Fruit fly (Drosophila melanogaster): ENCODE measurements around the gene Usp39.

Gene Usp39

DNA sequence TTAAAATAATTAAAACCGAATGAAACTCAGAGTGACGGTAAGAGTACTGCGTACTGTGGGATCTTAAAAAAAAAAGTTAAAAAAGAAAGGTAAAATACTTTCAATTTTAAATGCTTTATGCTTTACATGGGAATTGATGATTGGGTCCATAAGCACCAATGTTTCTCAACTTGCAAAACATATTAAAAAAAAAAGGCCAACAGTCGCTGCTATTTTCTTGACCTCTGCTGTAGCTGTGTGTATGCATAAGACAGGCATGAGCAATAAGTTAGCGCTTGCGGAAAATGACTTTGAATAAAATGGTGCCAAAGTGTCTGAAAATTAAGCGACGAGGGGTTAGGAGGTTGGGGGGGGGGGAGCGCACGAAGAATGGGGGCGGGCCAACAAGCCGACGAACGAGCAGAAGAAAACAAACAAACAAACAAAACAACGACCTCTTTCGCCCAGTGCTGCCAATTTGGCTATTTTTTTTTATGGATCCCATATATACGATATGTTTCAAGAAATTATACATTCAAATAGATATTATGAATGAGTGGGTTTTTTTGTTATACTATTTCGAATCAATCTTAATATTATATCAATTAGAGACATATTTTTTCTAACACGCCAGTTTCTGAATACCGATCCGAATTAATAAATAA, 11.6 kb downstream of the Usp39 start (continued):
- no peak for TF ChIP-seq sna (GFP tag; IDR thresholded peaks at IDR 0.05; ENCODE audit: partially characterized antibody)
- TF ChIP-seq oc (tag; optimal IDR thresholded peaks at IDR 0.05) = no peak
- TF ChIP-seq Ravus (GFP tag; IDR thresholded peaks at IDR 0.05) = no peak
- TF ChIP-seq Doc3 (GFP tag; IDR thresholded peaks at IDR 0.05; ENCODE audit: partially characterized antibody) = no peak
- TF ChIP-seq phol (tag; optimal IDR thresholded peaks at IDR 0.05) = peak; percentile 53
- no peak for TF ChIP-seq tna (GFP tag; IDR thresholded peaks at IDR 0.05; ENCODE audit: partially characterized antibody)
- no peak for TF ChIP-seq D19A (tag; optimal IDR thresholded peaks at IDR 0.05)
- TF ChIP-seq CG8478 (optimal IDR thresholded peaks at IDR 0.05) = no peak
- no peak for TF ChIP-seq psq (GFP tag; optimal IDR thresholded peaks at IDR 0.05)
- TF ChIP-seq CG17829 (tag; optimal IDR thresholded peaks at IDR 0.05) = peak; percentile 12
- TF ChIP-seq Sox100B (GFP tag; optimal IDR thresholded peaks at IDR 0.05) = no peak
- TF ChIP-seq jumu (GFP tag; optimal IDR thresholded peaks at IDR 0.05) = peak; percentile 12
- no peak for TF ChIP-seq D19B (GFP tag; optimal IDR thresholded peaks at IDR 0.05)
- TF ChIP-seq sens-2 (GFP tag; IDR thresholded peaks at IDR 0.05) = no peak; the same call in 1 of the 2 replicates
- no peak for TF ChIP-seq Dfd (GFP tag; optimal IDR thresholded peaks at IDR 0.05)
- TF ChIP-seq caup (GFP tag; optimal IDR thresholded peaks at IDR 0.05; ENCODE audit: severe bottlenecking) = peak; percentile 40
- no peak for TF ChIP-seq dan (GFP tag; IDR thresholded peaks at IDR 0.05)
- TF ChIP-seq chn (GFP tag; optimal IDR thresholded peaks at IDR 0.05) = no peak
- TF ChIP-seq CG11504 (tag; optimal IDR thresholded peaks at IDR 0.05) = no peak
- TF ChIP-seq ara (GFP tag; IDR thresholded peaks at IDR 0.05) = peak; percentile 61; the same call in 1 of the 2 replicates
- peak; percentile 71 for TF ChIP-seq vvl (GFP tag; IDR thresholded peaks at IDR 0.05)
- TF ChIP-seq CG8290 (GFP tag; optimal IDR thresholded peaks at IDR 0.05) = no peak
- TF ChIP-seq CG8290 (tag; optimal IDR thresholded peaks at IDR 0.05) = no peak
- TF ChIP-seq CG11560 (tag; IDR thresholded peaks at IDR 0.05) = no peak
- TF ChIP-seq HLH3B (GFP tag; IDR thresholded peaks at IDR 0.05) = peak; percentile 54
- TF ChIP-seq sob (GFP tag; IDR thresholded peaks at IDR 0.05) = peak; percentile 37; the same call in 1 of the 2 replicates
- no peak for TF ChIP-seq Jarid2 (GFP tag; optimal IDR thresholded peaks at IDR 0.05)
- no peak for TF ChIP-seq da (GFP tag; optimal IDR thresholded peaks at IDR 0.05)
- TF ChIP-seq en (GFP tag; optimal IDR thresholded peaks at IDR 0.05) = peak; percentile 20
- peak; percentile 40; the same call in 1 of the 2 replicates for TF ChIP-seq E2f2 (GFP tag; IDR thresholded peaks at IDR 0.05)
- no peak for TF ChIP-seq trh (GFP tag; optimal IDR thresholded peaks at IDR 0.05)
- peak; percentile 52 for TF ChIP-seq bcd (GFP tag; optimal IDR thresholded peaks at IDR 0.05)
- TF ChIP-seq zen2 (GFP tag; IDR thresholded peaks at IDR 0.05; ENCODE audit: partially characterized antibody) = no peak
- no peak for TF ChIP-seq sc (optimal IDR thresholded peaks at IDR 0.05)
- TF ChIP-seq sc (GFP tag; optimal IDR thresholded peaks at IDR 0.05) = no peak
- TF ChIP-seq hb (GFP tag; IDR thresholded peaks at IDR 0.05; ENCODE audit: partially characterized antibody) = no peak
- TF ChIP-seq Lhr (GFP tag; optimal IDR thresholded peaks at IDR 0.05) = no peak
- TF ChIP-seq E2f1 (GFP tag; IDR thresholded peaks at IDR 0.05) = peak; percentile 41; the same call in 1 of the 2 replicates
- no peak for TF ChIP-seq Ets65A (GFP tag)
- TF ChIP-seq CG16863 (GFP tag; optimal IDR thresholded peaks at IDR 0.05) = peak; percentile 27
- TF ChIP-seq odd (GFP tag; optimal IDR thresholded peaks at IDR 0.05) = no peak
- peak; percentile 3 for TF ChIP-seq org-1 (GFP tag; optimal IDR thresholded peaks at IDR 0.05)
- no peak for TF ChIP-seq GATAe (GFP tag; conservative IDR thresholded peaks at IDR 0.05)
- 0 out of 2 replicates have a peak, but pooled peaks have one; percentile 17 for TF ChIP-seq CG31224 (GFP tag; IDR thresholded peaks at IDR 0.05)
- no peak for TF ChIP-seq CG13287 (GFP tag; IDR thresholded peaks at IDR 0.05; ENCODE audit: partially characterized antibody)
- no peak for TF ChIP-seq CG8359 (GFP tag; optimal IDR thresholded peaks at IDR 0.05; ENCODE audit: borderline replicate concordance)
- no peak for TF ChIP-seq CG7928 (GFP tag; optimal IDR thresholded peaks at IDR 0.05)
- no peak for TF ChIP-seq al (GFP tag; IDR thresholded peaks at IDR 0.05)
- no peak for TF ChIP-seq Hmx (GFP tag; optimal IDR thresholded peaks at IDR 0.05)
- TF ChIP-seq CG33213 (GFP tag; optimal IDR thresholded peaks at IDR 0.05) = no peak
- TF ChIP-seq pros (GFP tag; optimal IDR thresholded peaks at IDR 0.05) = no peak
